Worm (Caenorhabditis elegans): ENCODE results near the gene F38A5.8.

- TF ChIP-seq snpc-4 (tag; optimal IDR thresholded peaks at IDR 0.05) (no peak), unc-62 (GFP tag; optimal IDR thresholded peaks at IDR 0.05) (no peak), elt-1 (tag; optimal IDR thresholded peaks at IDR 0.05) (no peak)
Observed at ce11 chrIV:6576728-6577101, 22.8 kb upstream of the F38A5.8 start.
